Worm (Caenorhabditis elegans): ENCODE results near the gene F55A11.6.

- no peak for TF ChIP-seq F49E8.2 (tag; optimal IDR thresholded peaks at IDR 0.05; ENCODE audit: borderline replicate concordance)
- TF ChIP-seq nhr-11 (tag; optimal IDR thresholded peaks at IDR 0.05) = no peak
- TF ChIP-seq skn-1 (tag; optimal IDR thresholded peaks at IDR 0.05) = no peak
These were observed 23.8 kb downstream of the F55A11.6 start for ce11 chrV:11800486-11800885.

Measured in whole organism, L4 larva.